Fruit fly (Drosophila melanogaster) whole organism, adult: Measurements from ENCODE around the gene Ubr1.

Experiments used
- CG11617 ChIP-seq: fragments of 200-800 bp; sonication (Bioruptor generic); optimal IDR thresholded peaks from 2 replicates; lab custom pipeline; 2017; ENCODE audit warnings: mild to moderate bottlenecking, missing biosample characterization, missing genetic modification reagents, missing genetic modification characterization
- CG12768 ChIP-seq: fragments of 200-800 bp; sonication (Bioruptor generic); optimal IDR thresholded peaks from 2 replicates; lab custom pipeline; 2017; ENCODE audit warnings: missing biosample characterization, missing genetic modification characterization, mild to moderate bottlenecking, moderate library complexity, missing genetic modification reagents
- CG14711 ChIP-seq: fragments of 200-800 bp; sonication (Bioruptor generic); optimal IDR thresholded peaks from 2 replicates; lab custom pipeline; 2018; ENCODE audit warnings: missing biosample characterization, mild to moderate bottlenecking, missing genetic modification characterization, moderate library complexity
- CG1620 ChIP-seq: fragments of 200-800 bp; sonication (Bioruptor generic); optimal IDR thresholded peaks from 2 replicates; lab custom pipeline; 2016; ENCODE audit warnings: missing biosample characterization, missing genetic modification characterization
- CG33017 ChIP-seq: fragments of 200-800 bp; sonication (Bioruptor generic); optimal IDR thresholded peaks from 2 replicates; lab custom pipeline; 2018; ENCODE audit warnings: missing biosample characterization, mild to moderate bottlenecking, missing genetic modification characterization, moderate library complexity
- CG5204 ChIP-seq: fragments of 200-800 bp; sonication (Bioruptor generic); optimal IDR thresholded peaks from 2 replicates; lab custom pipeline; 2016; ENCODE audit warnings: missing biosample characterization, missing genetic modification characterization
- CG7045 ChIP-seq: fragments of 200-800 bp; sonication (Bioruptor generic); optimal IDR thresholded peaks from 2 replicates; lab custom pipeline; 2017; ENCODE audit warnings: missing biosample characterization, mild to moderate bottlenecking, missing genetic modification characterization
- CG7101 ChIP-seq: fragments of 200-800 bp; sonication (Bioruptor generic); optimal IDR thresholded peaks from 2 replicates; lab custom pipeline; 2018; ENCODE audit warnings: missing biosample characterization, mild to moderate bottlenecking, missing genetic modification characterization, moderate library complexity
- Clk ChIP-seq: fragments of 200-800 bp; sonication (Bioruptor generic); optimal IDR thresholded peaks from 2 replicates; lab custom pipeline; 2017; ENCODE audit warnings: missing biosample characterization, missing genetic modification characterization
- Crg-1 ChIP-seq: fragments of 200-800 bp; sonication (Bioruptor generic); optimal IDR thresholded peaks from 2 replicates; lab custom pipeline; 2016; ENCODE audit warnings: missing biosample characterization, missing genetic modification characterization
- Hr96 ChIP-seq: fragments of 200-800 bp; sonication (Bioruptor generic); optimal IDR thresholded peaks from 2 replicates; lab custom pipeline; 2016; ENCODE audit warnings: missing biosample characterization, missing genetic modification characterization
- Mnt ChIP-seq: fragments of 200-800 bp; sonication (Bioruptor generic); optimal IDR thresholded peaks from 2 replicates; lab custom pipeline; 2016; ENCODE audit warnings: missing biosample characterization, mild to moderate bottlenecking, missing genetic modification characterization
- bab1 ChIP-seq: fragments of 200-800 bp; sonication (Bioruptor generic); optimal IDR thresholded peaks from 3 replicates; lab custom pipeline; 2019; ENCODE audit warnings: missing biosample characterization, mild to moderate bottlenecking, missing genetic modification characterization, moderate library complexity
- cic ChIP-seq: fragments of 200-800 bp; sonication (Bioruptor generic); optimal IDR thresholded peaks from 2 replicates; lab custom pipeline; 2017; ENCODE audit warnings: missing biosample characterization, mild to moderate bottlenecking, missing genetic modification characterization, moderate library complexity
- cnc ChIP-seq, 2 experiments: fragments of >200 bp; optimal IDR thresholded peaks; 2 replicates each; lab custom pipeline; 2017
- kay ChIP-seq: fragments of 200-800 bp; sonication (Bioruptor generic); peaks from one replicate; lab custom pipeline; 2016; ENCODE audit warnings: missing biosample characterization, missing genetic modification characterization, borderline replicate concordance
- ovo ChIP-seq: fragments of 200-800 bp; sonication (Bioruptor generic); optimal IDR thresholded peaks from 2 replicates; lab custom pipeline; 2016; ENCODE audit warnings: missing biosample characterization, missing genetic modification characterization
- pad ChIP-seq: fragments of 200-800 bp; sonication (Bioruptor generic); optimal IDR thresholded peaks from 3 replicates; lab custom pipeline; 2017; ENCODE audit warnings: missing biosample characterization, missing genetic modification characterization, mild to moderate bottlenecking, moderate library complexity, missing genetic modification reagents
- tj ChIP-seq: fragments of 200-800 bp; sonication (Bioruptor generic); optimal IDR thresholded peaks from 3 replicates; lab custom pipeline; 2017; ENCODE audit warnings: missing biosample characterization, mild to moderate bottlenecking, missing genetic modification characterization, moderate library complexity
- toe ChIP-seq: fragments of 200-800 bp; sonication (Bioruptor generic); optimal IDR thresholded peaks from 2 replicates; lab custom pipeline; 2016; ENCODE audit warnings: missing biosample characterization, missing genetic modification characterization

The Ubr1 gene

dm6 chrX:16911962-16912361 is 56.5 kb downstream of the Ubr1 start:
- TF ChIP-seq CG33017 (tag; lab: Kevin White, UChicago) (no peak), tj (GFP tag; lab: Kevin White, UChicago) (no peak), CG11617 (GFP tag; lab: Kevin White, UChicago) (no peak), CG1620 (GFP tag; lab: Kevin White, UChicago) (no peak), CG7101 (no peak)

dm6 chrX:16909886-16910285 is 58.6 kb downstream of the Ubr1 start:
- TF ChIP-seq kay (GFP tag; lab: Kevin White, UChicago), result no peak
- TF ChIP-seq ovo (GFP tag; lab: Kevin White, UChicago), result no peak
- TF ChIP-seq CG14711 (tag; lab: Kevin White, UChicago), result no peak
- TF ChIP-seq CG7045 (GFP tag; lab: Kevin White, UChicago), result no peak

dm6 chrX:16909297-16909696 is 59.2 kb downstream of the Ubr1 start:
- TF ChIP-seq pad (GFP tag; lab: Kevin White, UChicago) (no peak), kay (GFP tag; lab: Kevin White, UChicago) (no peak), toe (no peak), bab1 (GFP tag; lab: Kevin White, UChicago) (no peak), cnc (optimal IDR thresholded peaks at IDR 0.05; lab: Kevin White, UChicago) (no peak), CG12768 (GFP tag; lab: Kevin White, UChicago) (no peak), CG33017 (tag; lab: Kevin White, UChicago) (no peak), CG7101 (no peak), Hr96 (GFP tag; lab: Kevin White, UChicago) (no peak), tj (GFP tag; lab: Kevin White, UChicago) (no peak)

DNA sequence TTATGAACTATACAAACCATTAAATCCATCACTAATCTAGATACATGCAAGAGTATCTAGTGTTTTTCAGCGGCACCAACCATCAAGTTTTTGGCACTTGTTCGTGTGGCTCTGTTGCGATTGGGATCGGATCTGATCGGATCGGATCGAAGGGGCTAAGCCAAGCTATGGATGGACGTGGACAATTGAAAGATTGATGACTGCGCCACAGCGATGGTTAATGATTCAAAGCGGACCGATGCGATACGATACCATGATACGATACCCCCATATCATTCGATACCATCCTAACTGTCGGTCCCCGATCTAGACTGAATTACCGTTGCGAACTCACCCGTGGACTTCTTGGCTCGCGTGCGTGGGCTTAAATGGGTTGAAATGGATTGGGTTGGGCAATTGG is 60.8 kb downstream of the Ubr1 start:
- TF ChIP-seq CG12768 (GFP tag; lab: Kevin White, UChicago), result no peak
- no peak for TF ChIP-seq kay (GFP tag; lab: Kevin White, UChicago)
- TF ChIP-seq CG1620 (GFP tag; lab: Kevin White, UChicago), result no peak
- no peak for TF ChIP-seq CG5204
- no peak for TF ChIP-seq CG7045 (GFP tag; lab: Kevin White, UChicago)
- no peak for TF ChIP-seq pad (GFP tag; lab: Kevin White, UChicago)
- no peak for TF ChIP-seq cic
- no peak for TF ChIP-seq CG7101
- TF ChIP-seq bab1 (GFP tag; lab: Kevin White, UChicago), result no peak
- TF ChIP-seq ovo (GFP tag; lab: Kevin White, UChicago), result no peak
- no peak for TF ChIP-seq Mnt (GFP tag; lab: Kevin White, UChicago)
- no peak for TF ChIP-seq tj (GFP tag; lab: Kevin White, UChicago)
- no peak for TF ChIP-seq toe
- no peak for TF ChIP-seq CG14711 (tag; lab: Kevin White, UChicago)
- no peak for TF ChIP-seq Crg-1 (GFP tag; lab: Kevin White, UChicago)
- no peak for TF ChIP-seq Hr96 (GFP tag; lab: Kevin White, UChicago)
- TF ChIP-seq CG11617 (GFP tag; lab: Kevin White, UChicago), result no peak

dm6 chrX:16907009-16907408 is 61.5 kb downstream of the Ubr1 start:
- TF ChIP-seq Hr96 (GFP tag; lab: Kevin White, UChicago) (no peak), CG5204 (no peak), tj (GFP tag; lab: Kevin White, UChicago) (no peak), CG7045 (GFP tag; lab: Kevin White, UChicago) (no peak), Crg-1 (GFP tag; lab: Kevin White, UChicago) (no peak), CG33017 (tag; lab: Kevin White, UChicago) (no peak), ovo (GFP tag; lab: Kevin White, UChicago) (no peak), CG7101 (no peak), Clk (GFP tag; lab: Kevin White, UChicago) (no peak), CG11617 (GFP tag; lab: Kevin White, UChicago) (no peak), cnc (optimal IDR thresholded peaks at IDR 0.05; lab: Kevin White, UChicago) (no peak)
